Fruit fly (Drosophila melanogaster) whole organism, embryonic: Measurements from ENCODE around the gene CG8301.

ENCODE experiments used
- ATbp ChIP-seq: fragments of 200-800 bp; sonication (Bioruptor generic); optimal IDR thresholded peaks from 2 replicates; lab custom pipeline; 2017; ENCODE audit warnings: missing biosample characterization, mild to moderate bottlenecking, missing genetic modification characterization, missing genetic modification reagents
- BEAF-32 ChIP-seq: fragments of 200-800 bp; sonication (Bioruptor generic); optimal IDR thresholded peaks from 3 replicates; lab custom pipeline; 2017; ENCODE audit warnings: missing biosample characterization, missing genetic modification characterization, mild to moderate bottlenecking, moderate library complexity, missing genetic modification reagents
- CG12942 ChIP-seq: fragments of 200-800 bp; sonication (Bioruptor generic); optimal IDR thresholded peaks from 3 replicates; lab custom pipeline; 2016; ENCODE audit warnings: missing biosample characterization, missing genetic modification characterization
- CG13296 ChIP-seq: fragments of 200-800 bp; sonication (Bioruptor generic); optimal IDR thresholded peaks from 3 replicates; lab custom pipeline; 2018; ENCODE audit warnings: missing biosample characterization, mild to moderate bottlenecking, missing genetic modification characterization
- CG13775 ChIP-seq: fragments of 200-800 bp; sonication (Bioruptor generic); optimal IDR thresholded peaks from 3 replicates; lab custom pipeline; 2017; ENCODE audit warnings: missing biosample characterization, mild to moderate bottlenecking, missing genetic modification characterization
- CG14050 ChIP-seq: fragments of 200-800 bp; sonication (Bioruptor generic); IDR thresholded peaks from 3 replicates; pipeline ENCODE4 v1.3.6; 2022; ENCODE audit warnings: missing biosample characterization, missing genetic modification characterization
- CG1647 ChIP-seq: fragments of 200-800 bp; sonication (Bioruptor generic); optimal IDR thresholded peaks from 3 replicates; lab custom pipeline; 2016; ENCODE audit warnings: missing biosample characterization, missing genetic modification characterization
- CG17186 ChIP-seq: fragments of 200-800 bp; sonication (Bioruptor generic); optimal IDR thresholded peaks from 3 replicates; lab custom pipeline; 2017; ENCODE audit warnings: missing biosample characterization, missing genetic modification reagents, missing genetic modification characterization
- CG17385 ChIP-seq: fragments of 200-800 bp; sonication (Bioruptor generic); optimal IDR thresholded peaks from 3 replicates; lab custom pipeline; 2018; ENCODE audit warnings: missing biosample characterization, mild to moderate bottlenecking, missing genetic modification characterization
- CG18262 ChIP-seq: fragments of 200-800 bp; optimal IDR thresholded peaks from 3 replicates; lab custom pipeline; 2019; ENCODE audit warnings: missing biosample characterization, mild to moderate bottlenecking, missing genetic modification characterization, moderate library complexity
- CG2116 ChIP-seq: fragments of 200-800 bp; sonication (Bioruptor generic); optimal IDR thresholded peaks from 3 replicates; lab custom pipeline; 2018; ENCODE audit warnings: missing biosample characterization, mild to moderate bottlenecking, missing genetic modification characterization
- CG2202 ChIP-seq: fragments of 200-800 bp; sonication (Bioruptor generic); optimal IDR thresholded peaks from 2 replicates; lab custom pipeline; 2018; ENCODE audit warnings: missing biosample characterization, mild to moderate bottlenecking, missing genetic modification characterization
- CG30020 ChIP-seq: fragments of 200-800 bp; optimal IDR thresholded peaks from 2 replicates; lab custom pipeline; 2019; ENCODE audit warnings: missing biosample characterization, mild to moderate bottlenecking, missing genetic modification characterization, moderate library complexity
- CG32767 ChIP-seq: fragments of 200-800 bp; sonication (Bioruptor generic); IDR thresholded peaks from 2 replicates; pipeline ENCODE4 v1.3.6; 2022; ENCODE audit warnings: missing biosample characterization, missing genetic modification characterization
- CG4404 ChIP-seq: fragments of 200-800 bp; sonication (Bioruptor generic); IDR thresholded peaks from 2 replicates; pipeline ENCODE4 v1.3.6; 2022; ENCODE audit warnings: missing biosample characterization, missing genetic modification characterization
- CG4707 ChIP-seq: fragments of 200-800 bp; sonication (Bioruptor generic); optimal IDR thresholded peaks from 2 replicates; lab custom pipeline; 2018; ENCODE audit warnings: missing biosample characterization, mild to moderate bottlenecking, missing genetic modification characterization, moderate library complexity
- D ChIP-seq, 2 experiments: fragments of 200-800 bp in 1 of 2; fragments of >200 bp in 1 of 2; sonication (Bioruptor generic) in 1 of 2; optimal IDR thresholded peaks; 2 replicates in 1 of 2; 3 replicates in 1 of 2; lab custom pipeline; 2017; ENCODE audit warnings: mild to moderate bottlenecking in 1 of 2, missing biosample characterization in 1 of 2, missing genetic modification characterization in 1 of 2, missing genetic modification reagents in 1 of 2
- Doc3 ChIP-seq: fragments of 200-800 bp; sonication (Bioruptor generic); IDR thresholded peaks from 3 replicates; pipeline ENCODE4 v1.3.6; 2022; ENCODE audit warnings: missing biosample characterization, missing genetic modification characterization; ENCODE audit not compliant: partially characterized antibody
- ERR ChIP-seq: fragments of 200-800 bp; sonication (Bioruptor generic); optimal IDR thresholded peaks from 2 replicates; lab custom pipeline; 2016; ENCODE audit warnings: missing biosample characterization, missing genetic modification characterization
- GATAe ChIP-seq: fragments of 200-800 bp; sonication (Bioruptor generic); conservative IDR thresholded peaks from 2 replicates; pipeline ENCODE4 v1.3.6; 2022; ENCODE audit warnings: missing biosample characterization, missing genetic modification characterization
- H15 ChIP-seq: fragments of 200-800 bp; sonication (Bioruptor generic); IDR thresholded peaks from 3 replicates; pipeline ENCODE4 v1.3.6; 2022; ENCODE audit warnings: missing biosample characterization, missing genetic modification characterization
- Med ChIP-seq: fragments of 200-800 bp; sonication (Bioruptor generic); peaks from one replicate; lab custom pipeline; 2016; ENCODE audit warnings: missing biosample characterization, missing genetic modification characterization, mild to moderate bottlenecking, inconsistent platforms, moderate library complexity
- NC2α ChIP-seq: fragments of 200-800 bp; sonication (Bioruptor generic); optimal IDR thresholded peaks from 2 replicates; lab custom pipeline; 2016; ENCODE audit warnings: missing biosample characterization, missing genetic modification characterization
- NfI ChIP-seq: fragments of 200-800 bp; sonication (Bioruptor generic); optimal IDR thresholded peaks from 3 replicates; lab custom pipeline; 2018; ENCODE audit warnings: missing biosample characterization, mild to moderate bottlenecking, missing genetic modification characterization, moderate library complexity
- Optix ChIP-seq: fragments of 200-800 bp; sonication (Bioruptor generic); IDR thresholded peaks from 3 replicates; pipeline ENCODE4 v1.3.6; 2022; ENCODE audit warnings: missing biosample characterization, missing genetic modification characterization
- Pdp1 ChIP-seq, 2 experiments: fragments of 200-800 bp; sonication (Bioruptor generic); optimal IDR thresholded peaks; 3 replicates each; lab custom pipeline; 2016; ENCODE audit warnings: missing biosample characterization in 2 of 2, missing genetic modification characterization in 2 of 2, mild to moderate bottlenecking in 1 of 2, moderate library complexity in 1 of 2
- Tbp ChIP-seq: fragments of >200 bp; optimal IDR thresholded peaks from 2 replicates; lab custom pipeline; 2018; ENCODE audit warnings: missing biosample characterization, missing genetic modification characterization
- Usf ChIP-seq: fragments of 200-800 bp; sonication (Bioruptor generic); optimal IDR thresholded peaks from 2 replicates; lab custom pipeline; 2017; ENCODE audit warnings: missing genotype, missing biosample characterization, missing genetic modification characterization
- aop ChIP-seq: fragments of 200-800 bp; sonication (Bioruptor generic); IDR thresholded peaks from 2 replicates; pipeline ENCODE4 v1.3.6; 2022; ENCODE audit warnings: missing biosample characterization, missing genetic modification characterization
- bowl ChIP-seq: fragments of 200-800 bp; sonication (Bioruptor generic); IDR thresholded peaks from 2 replicates; pipeline ENCODE4 v1.3.6; 2022; ENCODE audit warnings: missing biosample characterization, missing genetic modification characterization
- chinmo ChIP-seq: fragments of 200-800 bp; sonication (Bioruptor generic); IDR thresholded peaks from 4 replicates; pipeline ENCODE4 v1.3.6; 2022; ENCODE audit warnings: missing biosample characterization, missing genetic modification characterization; ENCODE audit not compliant: partially characterized antibody
- chm ChIP-seq: fragments of 200-800 bp; sonication (Bioruptor generic); IDR thresholded peaks from 2 replicates; pipeline ENCODE4 v1.3.6; 2022; ENCODE audit warnings: missing biosample characterization, missing genetic modification characterization
- ci ChIP-seq: fragments of 200-800 bp; sonication (Bioruptor generic); IDR thresholded peaks from 3 replicates; pipeline ENCODE4 v1.3.6; 2022; ENCODE audit warnings: missing biosample characterization, missing genetic modification characterization
- dan ChIP-seq: fragments of 200-800 bp; sonication (Bioruptor generic); IDR thresholded peaks from 2 replicates; pipeline ENCODE4 v1.3.6; 2022; ENCODE audit warnings: missing biosample characterization, missing genetic modification characterization
- gem ChIP-seq: fragments of 200-800 bp; sonication (Bioruptor generic); optimal IDR thresholded peaks from 2 replicates; lab custom pipeline; 2019; ENCODE audit warnings: missing biosample characterization, mild to moderate bottlenecking, missing genetic modification characterization, moderate library complexity
- her ChIP-seq: fragments of 200-800 bp; sonication (Bioruptor generic); optimal IDR thresholded peaks from 2 replicates; lab custom pipeline; 2016; ENCODE audit warnings: missing biosample characterization, missing genetic modification characterization
- jumu ChIP-seq: fragments of 200-800 bp; sonication (Bioruptor generic); optimal IDR thresholded peaks from 3 replicates; lab custom pipeline; 2016; ENCODE audit warnings: missing biosample characterization, missing genetic modification characterization
- kah ChIP-seq: fragments of 200-800 bp; sonication (Bioruptor generic); optimal IDR thresholded peaks from 2 replicates; lab custom pipeline; 2018; ENCODE audit warnings: missing biosample characterization, mild to moderate bottlenecking, missing genetic modification characterization
- knrl ChIP-seq: fragments of 200-800 bp; sonication (Bioruptor generic); IDR thresholded peaks from 3 replicates; pipeline ENCODE4 v1.3.6; 2022; ENCODE audit warnings: missing biosample characterization, missing genetic modification characterization; ENCODE audit not compliant: partially characterized antibody
- mam ChIP-seq: fragments of 200-800 bp; sonication (Bioruptor generic); optimal IDR thresholded peaks from 3 replicates; lab custom pipeline; 2016; ENCODE audit warnings: missing biosample characterization, missing genetic modification characterization
- psq ChIP-seq: fragments of 200-800 bp; sonication (Bioruptor generic); optimal IDR thresholded peaks from 2 replicates; lab custom pipeline; 2017; ENCODE audit warnings: missing biosample characterization, missing genetic modification characterization
- slou ChIP-seq: fragments of 200-800 bp; sonication (Bioruptor generic); optimal IDR thresholded peaks from 3 replicates; lab custom pipeline; 2016; ENCODE audit warnings: missing biosample characterization, missing genetic modification characterization
- tap ChIP-seq: fragments of 200-800 bp; optimal IDR thresholded peaks from 3 replicates; lab custom pipeline; 2019; ENCODE audit warnings: missing biosample characterization, mild to moderate bottlenecking, missing genetic modification characterization, moderate library complexity
- tin ChIP-seq: fragments of 200-800 bp; sonication (Bioruptor generic); optimal IDR thresholded peaks from 3 replicates; lab custom pipeline; 2016; ENCODE audit warnings: missing biosample characterization, missing genetic modification characterization
- usp ChIP-seq: fragments of >200 bp; optimal IDR thresholded peaks from 2 replicates; lab custom pipeline; 2017; ENCODE audit warnings: missing biosample characterization, missing genetic modification characterization

Gene CG8301

DNA sequence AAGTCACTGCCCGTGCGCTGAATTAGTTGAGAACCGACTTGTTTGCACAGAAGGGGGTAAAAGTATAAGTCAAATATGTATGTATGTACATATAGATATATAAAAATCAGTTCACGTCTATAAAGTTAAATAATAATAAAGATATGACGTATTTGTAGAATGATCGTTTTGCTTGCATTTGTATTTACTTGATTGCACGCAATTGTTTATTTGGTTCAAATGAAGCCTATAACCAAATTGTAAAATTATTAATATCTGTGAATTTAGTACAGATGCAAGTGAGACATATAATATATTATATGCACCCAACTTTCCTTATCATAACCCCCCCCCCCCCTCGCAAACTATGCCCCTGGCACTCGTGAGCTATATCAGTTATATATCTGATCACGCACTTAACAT, 19.5 kb downstream of the CG8301 start (continued):
- TF ChIP-seq knrl (no peak), Usf (GFP tag; lab: Kevin White, UChicago) (peak; percentile 41), CG13296 (GFP tag; lab: Kevin White, UChicago) (peak; percentile 33), CG17385 (GFP tag; lab: Kevin White, UChicago) (peak; percentile 40), CG2202 (tag; lab: Kevin White, UChicago) (peak; percentile 31), CG1647 (GFP tag; lab: Kevin White, UChicago) (no peak), Optix (no peak), CG14050 (no peak), Tbp (GFP tag; lab: Kevin White, UChicago) (no peak), Doc3 (no peak), GATAe (GFP tag; lab: Robert Waterston, UW) (no peak), CG18262 (tag; lab: Kevin White, UChicago) (peak; percentile 56), usp (GFP tag; lab: Kevin White, UChicago) (no peak), chm (GFP tag; lab: Robert Waterston, UW) (no peak), slou (no peak), tin (GFP tag; lab: Kevin White, UChicago) (no peak), BEAF-32 (GFP tag; lab: Kevin White, UChicago) (no peak), CG13775 (GFP tag; lab: Kevin White, UChicago) (peak; percentile 55), CG12942 (GFP tag; lab: Kevin White, UChicago) (no peak), dan (no peak), CG4404 (GFP tag; lab: Robert Waterston, UW) (no peak), ATbp (GFP tag; lab: Kevin White, UChicago) (peak; percentile 67)

DNA sequence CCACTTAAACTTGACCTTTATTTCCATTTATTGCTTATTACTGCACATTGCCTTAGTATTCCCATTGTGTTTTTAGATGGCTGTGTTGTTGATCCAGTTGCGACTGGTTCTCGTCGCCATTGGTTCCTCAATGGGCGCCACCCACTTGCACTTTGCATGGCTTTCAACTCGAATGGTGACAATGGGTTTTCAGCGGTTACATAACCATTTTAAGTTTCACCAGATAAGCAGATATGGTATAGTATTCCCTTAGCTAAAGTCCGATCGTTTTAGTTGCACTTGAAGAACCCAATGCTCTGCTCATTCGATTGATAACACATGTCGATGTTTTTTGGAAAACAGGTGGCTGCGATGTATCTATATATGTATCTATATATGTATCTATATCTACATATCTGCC, 20.8 kb downstream of the CG8301 start:
- TF ChIP-seq kah (GFP tag; lab: Kevin White, UChicago) (peak; percentile 77), aop (no peak), ci (GFP tag; lab: Robert Waterston, UW) (no peak), CG4707 (GFP tag; lab: Kevin White, UChicago) (no peak), Med (GFP tag; lab: Kevin White, UChicago) (peak; percentile 29), bowl (GFP tag; lab: Robert Waterston, UW) (no peak), CG2116 (GFP tag; lab: Kevin White, UChicago) (no peak), NC2α (GFP tag; lab: Kevin White, UChicago) (no peak), gem (tag; lab: Kevin White, UChicago) (peak; percentile 18), jumu (GFP tag; lab: Kevin White, UChicago) (no peak), CG30020 (tag; lab: Kevin White, UChicago) (no peak), NfI (GFP tag; lab: Kevin White, UChicago) (no peak), D (optimal IDR thresholded peaks at IDR 0.05; lab: Kevin White, UChicago) (no peak), D (GFP tag; optimal IDR thresholded peaks at IDR 0.05; lab: Kevin White, UChicago) (no peak), her (GFP tag; lab: Kevin White, UChicago) (no peak), chm (GFP tag; lab: Robert Waterston, UW) (0 out of 2 replicates have a peak, but pooled peaks have one; percentile 17), CG17186 (GFP tag; lab: Kevin White, UChicago) (no peak), Pdp1 (GFP tag; optimal IDR thresholded peaks at IDR 0.05; lab: Kevin White, UChicago) (peak in 1 of 2 experiments; percentile 90), CG32767 (no peak), chinmo (0 out of 4 replicates have a peak, but pooled peaks have one; percentile 62), psq (GFP tag; lab: Kevin White, UChicago) (no peak), tap (tag; lab: Kevin White, UChicago) (no peak), mam (GFP tag; lab: Kevin White, UChicago) (no peak), H15 (GFP tag; lab: Robert Waterston, UW) (no peak), ERR (GFP tag; lab: Kevin White, UChicago) (no peak)
